Worm (Caenorhabditis elegans): ENCODE results near the gene C55A1.6.
A peak's percentile ranks its signal among the peaks of the same experiment; 100 is the strongest.
"Not testable (repeated sequence)": the region's sequence is repeated elsewhere in the genome, so short reads cannot be mapped to it uniquely, and the experiment has no call there.

Gene C55A1.6

ce11 chrV:15638853-15639252 lies 9.0 kb upstream of the C55A1.6 start, which contains the start of gene srz-44:
Gene srz-44 (minus strand): TSS chrV:15638953.
- TF ChIP-seq ztf-11 (tag; optimal IDR thresholded peaks at IDR 0.05) (no peak), ces-1 (GFP tag; optimal IDR thresholded peaks at IDR 0.05) (peak; percentile 13)

- TF ChIP-seq unc-120 (tag; optimal IDR thresholded peaks at IDR 0.05; ENCODE audit: poor library complexity, severe bottlenecking); ces-1 (GFP tag; optimal IDR thresholded peaks at IDR 0.05); ceh-43 (GFP tag; optimal IDR thresholded peaks at IDR 0.05): not testable (repeated sequence)
Observed at ce11 chrV:15643192-15643591, 4.6 kb upstream of the C55A1.6 start, which contains the start of gene C55A1.4. Gene C55A1.4 (minus strand): TSS chrV:15643292.

- no peak for TF ChIP-seq mab-5 (tag; optimal IDR thresholded peaks at IDR 0.05)
- TF ChIP-seq sptf-1 (tag; optimal IDR thresholded peaks at IDR 0.05): no peak
- no peak for TF ChIP-seq nhr-2 (tag; optimal IDR thresholded peaks at IDR 0.05)
- TF ChIP-seq M03D4.4 (tag; optimal IDR thresholded peaks at IDR 0.05): no peak
- no peak for TF ChIP-seq ceh-83 (GFP tag; optimal IDR thresholded peaks at IDR 0.05)
- TF ChIP-seq pha-4 (tag; optimal IDR thresholded peaks at IDR 0.05): no peak
- no peak for TF ChIP-seq ceh-43 (GFP tag; optimal IDR thresholded peaks at IDR 0.05)
Observed at ce11 chrV:15644575-15644974, 3.3 kb upstream of the C55A1.6 start, which contains the start of gene str-23. Gene str-23 (plus strand): TSS chrV:15644875.

- TF ChIP-seq mls-2 (tag; optimal IDR thresholded peaks at IDR 0.05) (no peak), nhr-237 (tag; optimal IDR thresholded peaks at IDR 0.05) (no peak), hlh-1 (tag; optimal IDR thresholded peaks at IDR 0.05) (no peak), ztf-11 (tag; optimal IDR thresholded peaks at IDR 0.05) (no peak), unc-120 (tag; optimal IDR thresholded peaks at IDR 0.05; ENCODE audit: poor library complexity, severe bottlenecking) (no peak), lin-32 (GFP tag; optimal IDR thresholded peaks at IDR 0.05) (no peak), mep-1 (tag; optimal IDR thresholded peaks at IDR 0.05) (no peak), drap-1 (GFP tag; optimal IDR thresholded peaks at IDR 0.05) (no peak), unc-62 (GFP tag; optimal IDR thresholded peaks at IDR 0.05) (no peak), sptf-1 (tag; optimal IDR thresholded peaks at IDR 0.05) (no peak), pha-4 (tag; optimal IDR thresholded peaks at IDR 0.05) (no peak), bed-3 (GFP tag; optimal IDR thresholded peaks at IDR 0.05) (no peak), nhr-2 (tag; optimal IDR thresholded peaks at IDR 0.05) (no peak), nhr-28 (tag; optimal IDR thresholded peaks at IDR 0.05) (no peak), unc-39 (tag; optimal IDR thresholded peaks at IDR 0.05) (no peak), M03D4.4 (tag; optimal IDR thresholded peaks at IDR 0.05) (no peak)
Observed at ce11 chrV:15650167-15650566, 2.3 kb downstream of the C55A1.6 start, which contains the start of gene sru-42. Gene sru-42 (plus strand): TSS chrV:15650467.

ce11 chrV:15652147-15652546 lies 4.3 kb downstream of the C55A1.6 start:
- TF ChIP-seq blmp-1 (tag; optimal IDR thresholded peaks at IDR 0.05) (no peak), unc-39 (tag; optimal IDR thresholded peaks at IDR 0.05) (no peak), cnd-1 (tag; optimal IDR thresholded peaks at IDR 0.05) (no peak), ceh-39 (tag; optimal IDR thresholded peaks at IDR 0.05) (no peak), mab-5 (tag; optimal IDR thresholded peaks at IDR 0.05) (no peak), flh-1 (GFP tag; optimal IDR thresholded peaks at IDR 0.05) (no peak), zip-8 (tag; optimal IDR thresholded peaks at IDR 0.05) (no peak), nhr-2 (tag; optimal IDR thresholded peaks at IDR 0.05) (no peak), ces-1 (GFP tag; optimal IDR thresholded peaks at IDR 0.05) (no peak), lin-13 (tag; optimal IDR thresholded peaks at IDR 0.05) (no peak), lin-32 (GFP tag; optimal IDR thresholded peaks at IDR 0.05) (no peak), nhr-237 (tag; optimal IDR thresholded peaks at IDR 0.05) (no peak), hlh-1 (tag; optimal IDR thresholded peaks at IDR 0.05) (no peak), mep-1 (tag; optimal IDR thresholded peaks at IDR 0.05) (no peak)

ce11 chrV:15654124-15654523 lies 6.3 kb downstream of the C55A1.6 start, which contains the start of gene F53E4.2:
Gene F53E4.2 (plus strand): TSS chrV:15654424.
- TF ChIP-seq nhr-2 (tag; optimal IDR thresholded peaks at IDR 0.05): no peak
- TF ChIP-seq flh-1 (GFP tag; optimal IDR thresholded peaks at IDR 0.05): no peak
- TF ChIP-seq blmp-1 (tag; optimal IDR thresholded peaks at IDR 0.05): no peak
- no peak for TF ChIP-seq ceh-83 (GFP tag; optimal IDR thresholded peaks at IDR 0.05)
- no peak for TF ChIP-seq ceh-43 (GFP tag; optimal IDR thresholded peaks at IDR 0.05)
- no peak for TF ChIP-seq M03D4.4 (tag; optimal IDR thresholded peaks at IDR 0.05)
- TF ChIP-seq unc-39 (tag; optimal IDR thresholded peaks at IDR 0.05): no peak
- TF ChIP-seq nhr-76 (tag; optimal IDR thresholded peaks at IDR 0.05): no peak
- TF ChIP-seq nhr-28 (tag; optimal IDR thresholded peaks at IDR 0.05): no peak
- TF ChIP-seq mep-1 (tag; optimal IDR thresholded peaks at IDR 0.05): no peak
- TF ChIP-seq nhr-237 (tag; optimal IDR thresholded peaks at IDR 0.05): no peak
- no peak for TF ChIP-seq nhr-12 (tag; optimal IDR thresholded peaks at IDR 0.05)
- no peak for TF ChIP-seq tbx-8 (GFP tag; optimal IDR thresholded peaks at IDR 0.05)
- TF ChIP-seq elt-3 (tag; optimal IDR thresholded peaks at IDR 0.05): no peak
- no peak for TF ChIP-seq sptf-1 (tag; optimal IDR thresholded peaks at IDR 0.05)
- TF ChIP-seq elt-1 (tag; optimal IDR thresholded peaks at IDR 0.05; ENCODE audit: borderline replicate concordance, insufficient read depth): no peak
- no peak for TF ChIP-seq lsy-2 (tag; optimal IDR thresholded peaks at IDR 0.05)
- no peak for TF ChIP-seq drap-1 (GFP tag; optimal IDR thresholded peaks at IDR 0.05)
